Fruit fly (Drosophila melanogaster) whole organism, embryonic: ENCODE data around the gene CG31832.
A peak's percentile ranks its signal among the peaks of the same experiment; 100 is the strongest.

Experiments
- ATbp ChIP-seq: fragments of 200-800 bp; sonication (Bioruptor generic); optimal IDR thresholded peaks from 2 replicates; lab custom pipeline; 2017; ENCODE audit warnings: missing biosample characterization, mild to moderate bottlenecking, missing genetic modification characterization, missing genetic modification reagents
- Blimp-1 ChIP-seq: fragments of 200-800 bp; sonication (Bioruptor generic); optimal IDR thresholded peaks from 3 replicates; lab custom pipeline; 2018; ENCODE audit warnings: missing biosample characterization, missing genetic modification characterization, mild to moderate bottlenecking, moderate library complexity, missing genetic modification reagents
- CG10267 ChIP-seq: fragments of 200-800 bp; sonication (Bioruptor generic); optimal IDR thresholded peaks from 2 replicates; lab custom pipeline; 2018; ENCODE audit warnings: missing biosample characterization, mild to moderate bottlenecking, missing genetic modification characterization, moderate library complexity
- CG10366 ChIP-seq: fragments of 200-800 bp; sonication (Bioruptor generic); IDR thresholded peaks from 2 replicates; pipeline ENCODE4 v1.3.6; 2022; ENCODE audit warnings: missing biosample characterization, missing genetic modification characterization
- CG1233 ChIP-seq: fragments of 200-800 bp; sonication (Bioruptor generic); optimal IDR thresholded peaks from 4 replicates; lab custom pipeline; 2018; ENCODE audit warnings: missing biosample characterization, mild to moderate bottlenecking, missing genetic modification characterization
- CG13287 ChIP-seq: fragments of 200-800 bp; sonication (Bioruptor generic); IDR thresholded peaks from 2 replicates; pipeline ENCODE4 v1.3.6; 2022; ENCODE audit warnings: missing biosample characterization, missing genetic modification characterization; ENCODE audit not compliant: partially characterized antibody
- CG13424 ChIP-seq: fragments of 200-800 bp; sonication (Bioruptor generic); optimal IDR thresholded peaks from 2 replicates; lab custom pipeline; 2019; ENCODE audit warnings: missing biosample characterization, mild to moderate bottlenecking, missing genetic modification characterization, moderate library complexity
- CG13775 ChIP-seq: fragments of 200-800 bp; sonication (Bioruptor generic); optimal IDR thresholded peaks from 3 replicates; lab custom pipeline; 2017; ENCODE audit warnings: missing biosample characterization, mild to moderate bottlenecking, missing genetic modification characterization
- CG16813 ChIP-seq: fragments of 200-800 bp; sonication (Bioruptor generic); IDR thresholded peaks from 3 replicates; pipeline ENCODE4 v1.3.6; 2022; ENCODE audit warnings: missing biosample characterization, missing genetic modification characterization; ENCODE audit not compliant: partially characterized antibody
- CG17361 ChIP-seq: fragments of 200-800 bp; sonication (Bioruptor generic); IDR thresholded peaks from 3 replicates; pipeline ENCODE4 v1.3.6; 2022; ENCODE audit warnings: missing biosample characterization, missing genetic modification characterization
- CG17385 ChIP-seq: fragments of 200-800 bp; sonication (Bioruptor generic); optimal IDR thresholded peaks from 3 replicates; lab custom pipeline; 2018; ENCODE audit warnings: missing biosample characterization, mild to moderate bottlenecking, missing genetic modification characterization
- CG2116 ChIP-seq: fragments of 200-800 bp; sonication (Bioruptor generic); optimal IDR thresholded peaks from 3 replicates; lab custom pipeline; 2018; ENCODE audit warnings: missing biosample characterization, mild to moderate bottlenecking, missing genetic modification characterization
- CG30020 ChIP-seq: fragments of 200-800 bp; optimal IDR thresholded peaks from 2 replicates; lab custom pipeline; 2019; ENCODE audit warnings: missing biosample characterization, mild to moderate bottlenecking, missing genetic modification characterization, moderate library complexity
- CG30403 ChIP-seq: fragments of 200-800 bp; sonication (Bioruptor generic); optimal IDR thresholded peaks from 3 replicates; lab custom pipeline; 2016; ENCODE audit warnings: missing biosample characterization, missing genetic modification characterization
- CG33557 ChIP-seq: fragments of 200-800 bp; sonication (Bioruptor generic); optimal IDR thresholded peaks from 2 replicates; lab custom pipeline; 2019; ENCODE audit warnings: missing biosample characterization, mild to moderate bottlenecking, missing genetic modification characterization, moderate library complexity
- CG3838 ChIP-seq: fragments of 200-800 bp; sonication (Bioruptor generic); optimal IDR thresholded peaks from 3 replicates; lab custom pipeline; 2016; ENCODE audit warnings: missing biosample characterization, missing genetic modification characterization
- CG3995 ChIP-seq: fragments of 200-800 bp; sonication (Bioruptor generic); optimal IDR thresholded peaks from 3 replicates; lab custom pipeline; 2016; ENCODE audit warnings: missing biosample characterization, missing genetic modification characterization
- CG42726 ChIP-seq: fragments of 200-800 bp; sonication (Bioruptor generic); IDR thresholded peaks from 2 replicates; pipeline ENCODE4 v1.3.6; 2022; ENCODE audit warnings: missing biosample characterization, missing genetic modification characterization; ENCODE audit not compliant: partially characterized antibody
- CG4404 ChIP-seq: fragments of 200-800 bp; sonication (Bioruptor generic); IDR thresholded peaks from 2 replicates; pipeline ENCODE4 v1.3.6; 2022; ENCODE audit warnings: missing biosample characterization, missing genetic modification characterization
- CG5245 ChIP-seq: fragments of 200-800 bp; sonication (Bioruptor generic); optimal IDR thresholded peaks from 3 replicates; lab custom pipeline; 2016; ENCODE audit warnings: missing biosample characterization, missing genetic modification characterization
- CG8924 ChIP-seq: fragments of 200-800 bp; optimal IDR thresholded peaks from 3 replicates; lab custom pipeline; 2019; ENCODE audit warnings: missing biosample characterization, mild to moderate bottlenecking, missing genetic modification characterization, moderate library complexity
- CG8944 ChIP-seq: fragments of 200-800 bp; sonication (Bioruptor generic); optimal IDR thresholded peaks from 3 replicates; lab custom pipeline; 2016; ENCODE audit warnings: missing biosample characterization, missing genetic modification characterization
- CG9876 ChIP-seq: fragments of 200-800 bp; sonication (Bioruptor generic); optimal IDR thresholded peaks from 2 replicates; lab custom pipeline; 2016; ENCODE audit warnings: missing biosample characterization, missing genetic modification characterization
- CTCF ChIP-seq: fragments of 200-800 bp; sonication (Bioruptor generic); optimal IDR thresholded peaks from 2 replicates; lab custom pipeline; 2017; ENCODE audit warnings: missing biosample characterization, mild to moderate bottlenecking, missing genetic modification characterization, moderate library complexity
- Dp ChIP-seq: fragments of 200-800 bp; sonication (Bioruptor generic); optimal IDR thresholded peaks from 2 replicates; lab custom pipeline; 2018; ENCODE audit warnings: missing biosample characterization, mild to moderate bottlenecking, missing genetic modification characterization, moderate library complexity
- E2f2 ChIP-seq: fragments of 200-800 bp; sonication (Bioruptor generic); IDR thresholded peaks from 2 replicates; pipeline ENCODE4 v1.3.6; 2022; ENCODE audit warnings: missing biosample characterization, missing genetic modification characterization
- Ets65A ChIP-seq: fragments of 200-800 bp; sonication (Bioruptor generic); peaks from one replicate; lab custom pipeline; 2016; ENCODE audit warnings: missing biosample characterization, missing genetic modification characterization
- HmgD ChIP-seq: fragments of 200-800 bp; sonication (Bioruptor generic); optimal IDR thresholded peaks from 3 replicates; lab custom pipeline; 2016; ENCODE audit warnings: missing biosample characterization, missing genetic modification characterization
- Hr51 ChIP-seq, 2 experiments: fragments of 200-800 bp; sonication (Bioruptor generic); optimal IDR thresholded peaks; 2 replicates in 1 of 2; 3 replicates in 1 of 2; lab custom pipeline; 2016 to 2018; ENCODE audit warnings: missing biosample characterization in 2 of 2, missing genetic modification characterization in 2 of 2, mild to moderate bottlenecking in 1 of 2, moderate library complexity in 1 of 2
- Jarid2 ChIP-seq: fragments of 200-800 bp; sonication (Bioruptor generic); optimal IDR thresholded peaks from 3 replicates; lab custom pipeline; 2017; ENCODE audit warnings: mild to moderate bottlenecking, missing biosample characterization, missing genetic modification reagents, missing genetic modification characterization
- Myb ChIP-seq: fragments of 200-800 bp; sonication (Bioruptor generic); optimal IDR thresholded peaks from 2 replicates; lab custom pipeline; 2016; ENCODE audit warnings: missing biosample characterization, missing genetic modification characterization
- NFAT ChIP-seq: fragments of 200-800 bp; sonication (Bioruptor generic); IDR thresholded peaks from 2 replicates; pipeline ENCODE4 v1.3.6; 2022; ENCODE audit warnings: missing biosample characterization, missing genetic modification characterization
- Opbp ChIP-seq: fragments of 200-800 bp; sonication (Bioruptor generic); IDR thresholded peaks from 3 replicates; pipeline ENCODE4 v1.3.6; 2022; ENCODE audit warnings: missing biosample characterization, missing genetic modification characterization; ENCODE audit not compliant: partially characterized antibody
- Rx ChIP-seq: fragments of 200-800 bp; sonication (Bioruptor generic); IDR thresholded peaks from 2 replicates; pipeline ENCODE4 v1.3.6; 2022; ENCODE audit warnings: missing biosample characterization, missing genetic modification characterization
- Sry-β ChIP-seq: fragments of 200-800 bp; sonication (Bioruptor generic); optimal IDR thresholded peaks from 2 replicates; lab custom pipeline; 2018; ENCODE audit warnings: missing biosample characterization, mild to moderate bottlenecking, missing genetic modification characterization, moderate library complexity
- Vsx1 ChIP-seq: fragments of 200-800 bp; sonication (Bioruptor generic); optimal IDR thresholded peaks from 2 replicates; lab custom pipeline; 2017; ENCODE audit warnings: missing biosample characterization, mild to moderate bottlenecking, missing genetic modification characterization, missing genetic modification reagents
- crp ChIP-seq, 2 experiments: fragments of 200-800 bp; sonication (Bioruptor generic); optimal IDR thresholded peaks; 2 replicates in 1 of 2; 3 replicates in 1 of 2; lab custom pipeline; 2017; ENCODE audit warnings: missing biosample characterization in 2 of 2, missing genetic modification characterization in 2 of 2, mild to moderate bottlenecking in 1 of 2, moderate library complexity in 1 of 2
- da ChIP-seq: fragments of 200-800 bp; sonication (Bioruptor generic); optimal IDR thresholded peaks from 2 replicates; lab custom pipeline; 2016; ENCODE audit warnings: missing biosample characterization, missing genetic modification characterization
- fd64A ChIP-seq: fragments of 200-800 bp; sonication (Bioruptor generic); optimal IDR thresholded peaks from 3 replicates; lab custom pipeline; 2018; ENCODE audit warnings: missing biosample characterization, mild to moderate bottlenecking, missing genetic modification characterization
- hb ChIP-seq: fragments of 200-800 bp; sonication (Bioruptor generic); IDR thresholded peaks from 3 replicates; pipeline ENCODE4 v1.3.6; 2022; ENCODE audit warnings: missing biosample characterization, missing genetic modification characterization; ENCODE audit not compliant: partially characterized antibody
- hbn ChIP-seq: fragments of 200-800 bp; sonication (Bioruptor generic); IDR thresholded peaks from 2 replicates; pipeline ENCODE4 v1.3.6; 2022; ENCODE audit warnings: missing biosample characterization, missing genetic modification characterization; ENCODE audit not compliant: partially characterized antibody
- inv ChIP-seq: fragments of 200-800 bp; sonication (Bioruptor generic); IDR thresholded peaks from 2 replicates; pipeline ENCODE4 v1.3.6; 2022; ENCODE audit warnings: missing biosample characterization, missing genetic modification characterization; ENCODE audit not compliant: partially characterized antibody
- jing ChIP-seq: fragments of 200-800 bp; sonication (Bioruptor generic); optimal IDR thresholded peaks from 2 replicates; lab custom pipeline; 2018; ENCODE audit warnings: missing biosample characterization, mild to moderate bottlenecking, missing genetic modification characterization
- ken ChIP-seq: fragments of 200-800 bp; sonication (Bioruptor generic); IDR thresholded peaks from 3 replicates; pipeline ENCODE4 v1.3.6; 2022; ENCODE audit warnings: missing biosample characterization, missing genetic modification characterization
- lov ChIP-seq, 2 experiments: fragments of 200-800 bp in 1 of 2; fragments of >200 bp in 1 of 2; sonication (Bioruptor generic) in 1 of 2; IDR thresholded peaks in 1 of 2; optimal IDR thresholded peaks in 1 of 2; 2 replicates in 1 of 2; 3 replicates in 1 of 2; pipeline versions ENCODE4 v1.3.6 to Lab custom; 2017 to 2022; ENCODE audit warnings: missing biosample characterization in 1 of 2, missing genetic modification characterization in 1 of 2
- peb ChIP-seq: fragments of 200-800 bp; sonication (Bioruptor generic); IDR thresholded peaks from 2 replicates; pipeline ENCODE4 v1.3.6; 2022; ENCODE audit warnings: missing biosample characterization, missing genetic modification characterization
- pita ChIP-seq: fragments of 200-800 bp; sonication (Bioruptor generic); optimal IDR thresholded peaks from 2 replicates; lab custom pipeline; 2017; ENCODE audit warnings: missing biosample characterization, mild to moderate bottlenecking, missing genetic modification characterization
- run ChIP-seq: fragments of 200-800 bp; sonication (Bioruptor generic); optimal IDR thresholded peaks from 3 replicates; lab custom pipeline; 2018; ENCODE audit warnings: missing biosample characterization, mild to moderate bottlenecking, missing genetic modification characterization
- sens-2 ChIP-seq: fragments of 200-800 bp; sonication (Bioruptor generic); IDR thresholded peaks from 2 replicates; pipeline ENCODE4 v1.3.6; 2022; ENCODE audit warnings: missing biosample characterization, missing genetic modification characterization
- so ChIP-seq: fragments of 200-800 bp; sonication (Bioruptor generic); IDR thresholded peaks from 3 replicates; pipeline ENCODE4 v1.3.6; 2022; ENCODE audit warnings: missing biosample characterization, missing genetic modification characterization

Gene CG31832

DNA sequence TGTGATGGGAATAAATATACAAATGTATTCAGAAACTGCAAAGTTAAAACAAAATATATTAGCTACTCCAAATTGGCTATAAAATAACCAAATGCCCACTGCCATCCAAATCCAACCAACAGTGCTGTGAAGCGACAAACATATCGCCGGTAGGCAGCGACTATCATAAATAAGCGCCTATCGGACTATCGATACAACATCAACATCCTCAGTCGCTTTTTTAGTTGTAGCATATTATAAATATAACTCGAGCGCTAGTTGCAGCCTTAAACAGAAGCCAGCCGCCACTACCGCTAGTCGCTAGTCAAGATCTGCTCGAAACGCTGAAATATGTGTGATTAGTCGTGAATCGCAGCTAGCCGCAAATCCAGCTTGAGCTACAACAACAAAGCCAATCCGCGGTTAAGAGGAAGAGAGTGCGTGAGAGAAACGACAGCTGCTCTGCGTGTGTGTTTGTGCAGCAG lies 7.8 kb upstream of the CG31832 start (continued):
- TF ChIP-seq CG16813 (GFP tag; lab: Robert Waterston, UW) (peak; percentile 92), sens-2 (no peak), da (GFP tag; lab: Kevin White, UChicago) (no peak), hbn (GFP tag; lab: Robert Waterston, UW) (peak; percentile 65), Myb (GFP tag; lab: Kevin White, UChicago) (peak; percentile 19), crp (GFP tag; optimal IDR thresholded peaks at IDR 0.05; lab: Kevin White, UChicago) (peak in 1 of 2 experiments; percentile 36), inv (GFP tag; lab: Robert Waterston, UW) (peak; percentile 84), CG3838 (no peak), CG33557 (GFP tag; lab: Kevin White, UChicago) (peak; percentile 0), CG30020 (tag; lab: Kevin White, UChicago) (no peak), E2f2 (GFP tag; lab: Robert Waterston, UW) (peak; percentile 45), CG13775 (GFP tag; lab: Kevin White, UChicago) (no peak), CG4404 (GFP tag; lab: Robert Waterston, UW) (no peak), CG3995 (no peak), ATbp (GFP tag; lab: Kevin White, UChicago) (no peak), CG8944 (GFP tag; lab: Kevin White, UChicago) (no peak), CG13424 (tag; lab: Kevin White, UChicago) (no peak), CG42726 (peak; percentile 95), CG30403 (GFP tag; lab: Kevin White, UChicago) (peak; percentile 17), CTCF (GFP tag; lab: Kevin White, UChicago) (no peak), hb (GFP tag; lab: Robert Waterston, UW) (peak; percentile 86), NFAT (GFP tag; lab: Robert Waterston, UW) (peak; percentile 72), jing (no peak), CG17361 (GFP tag; lab: Robert Waterston, UW) (no peak; the same call in 2 of the 3 replicates), CG2116 (GFP tag; lab: Kevin White, UChicago) (peak; percentile 38), run (tag; lab: Kevin White, UChicago) (no peak), CG5245 (no peak), CG1233 (GFP tag; lab: Kevin White, UChicago) (no peak), lov (optimal IDR thresholded peaks at IDR 0.05; lab: Kevin White, UChicago) (no peak), lov (GFP tag; IDR thresholded peaks at IDR 0.05; lab: Robert Waterston, UW) (no peak; the same call in 2 of the 3 replicates), HmgD (GFP tag; lab: Kevin White, UChicago) (peak; percentile 14), Blimp-1 (GFP tag; lab: Kevin White, UChicago) (no peak), CG8924 (tag; lab: Kevin White, UChicago) (peak; percentile 25), CG10267 (tag; lab: Kevin White, UChicago) (peak; percentile 92), Hr51 (GFP tag; optimal IDR thresholded peaks at IDR 0.05; lab: Kevin White, UChicago) (peak in 1 of 2 experiments; percentile 51), CG13287 (GFP tag; lab: Robert Waterston, UW) (peak; percentile 81), pita (GFP tag; lab: Kevin White, UChicago) (no peak), Rx (GFP tag; lab: Robert Waterston, UW) (no peak), peb (GFP tag; lab: Robert Waterston, UW) (no peak), Opbp (GFP tag; lab: Robert Waterston, UW) (peak; percentile 93), ken (GFP tag; lab: Robert Waterston, UW) (no peak), CG10366 (GFP tag; lab: Robert Waterston, UW) (0 out of 2 replicates have a peak, but pooled peaks have one; percentile 15), Vsx1 (no peak), Dp (GFP tag; lab: Kevin White, UChicago) (peak; percentile 25), Sry-β (peak; percentile 92), Ets65A (GFP tag; lab: Kevin White, UChicago) (peak; percentile 86), Jarid2 (GFP tag; lab: Kevin White, UChicago) (no peak), CG9876 (GFP tag; lab: Kevin White, UChicago) (no peak), CG17385 (GFP tag; lab: Kevin White, UChicago) (peak; percentile 81), fd64A (GFP tag; lab: Kevin White, UChicago) (no peak), so (GFP tag; lab: Robert Waterston, UW) (no peak)
